ENCODE assay signal across 1 fruit fly cellular context in the genomic region with DNA sequence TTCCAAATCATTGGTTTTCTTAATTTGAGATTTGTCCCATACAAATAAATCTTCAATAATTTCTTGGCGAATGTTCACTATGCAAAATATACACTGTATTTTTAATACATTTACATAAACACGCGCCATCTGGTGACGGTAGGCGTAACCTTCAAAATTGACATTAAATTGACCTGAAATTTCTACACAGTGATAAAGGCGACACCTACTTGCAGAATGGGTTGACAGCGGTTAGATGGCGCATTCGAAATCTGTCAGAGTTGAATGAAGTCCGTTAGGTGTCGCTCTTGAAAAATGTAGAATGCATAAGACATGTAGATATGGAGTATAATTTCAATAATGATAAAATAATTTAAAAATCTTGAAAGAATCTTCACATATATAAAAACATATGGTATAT.
A peak's percentile ranks its signal among the peaks of the same experiment; 100 is the strongest.
TF ChIP-seq lines count a peak whose summit lies in the region.

No protein-coding gene starts in this region.

TF ChIP-seq in whole organism, embryonic, 481 proteins besides CTCF, POLR2A, EP300 and RAD21 (continued from another document and continues in another):
- TF ChIP-seq NfI (GFP tag; optimal IDR thresholded peaks at IDR 0.05; lab: Kevin White, UChicago) (peak; percentile 83), trh (GFP tag; optimal IDR thresholded peaks at IDR 0.05; lab: Kevin White, UChicago) (peak; percentile 62), CG17361 (GFP tag; IDR thresholded peaks at IDR 0.05; lab: Robert Waterston, UW) (peak; percentile 54; the same call in 1 of the 3 replicates), en (GFP tag; optimal IDR thresholded peaks at IDR 0.05; lab: Kevin White, UChicago) (peak; percentile 65), CG14050 (GFP tag; IDR thresholded peaks at IDR 0.05; lab: Robert Waterston, UW) (peak; percentile 55; the same call in 2 of the 3 replicates), CG5953 (GFP tag; IDR thresholded peaks at IDR 0.05; lab: Robert Waterston, UW) (peak; percentile 45; the same call in 1 of the 2 replicates), H15 (GFP tag; IDR thresholded peaks at IDR 0.05; lab: Robert Waterston, UW) (peak; percentile 84), twi (tag; optimal IDR thresholded peaks at IDR 0.05; lab: Kevin White, UChicago) (peak; percentile 59), Hmr (GFP tag; optimal IDR thresholded peaks at IDR 0.05; lab: Kevin White, UChicago) (peak; percentile 84), ash1 (GFP tag; optimal IDR thresholded peaks at IDR 0.05; lab: Kevin White, UChicago) (peak; percentile 54), CG3163 (GFP tag; optimal IDR thresholded peaks at IDR 0.05; lab: Kevin White, UChicago) (peak; percentile 80), Fer1 (GFP tag; optimal IDR thresholded peaks at IDR 0.05; lab: Kevin White, UChicago) (peak; percentile 53), CG13424 (tag; optimal IDR thresholded peaks at IDR 0.05; lab: Kevin White, UChicago) (peak; percentile 82), CG10431 (GFP tag; optimal IDR thresholded peaks at IDR 0.05; lab: Kevin White, UChicago) (no peak), bab2 (GFP tag; optimal IDR thresholded peaks at IDR 0.05; lab: Kevin White, UChicago) (peak; percentile 91), CG4820 (GFP tag; optimal IDR thresholded peaks at IDR 0.05; lab: Kevin White, UChicago) (peak; percentile 77), eve (GFP tag; optimal IDR thresholded peaks at IDR 0.05; lab: Kevin White, UChicago) (peak in 1 of 2 experiments; percentile 20), fru (optimal IDR thresholded peaks at IDR 0.05; lab: Kevin White, UChicago) (no peak), CG7786 (GFP tag; optimal IDR thresholded peaks at IDR 0.05; lab: Kevin White, UChicago) (peak; percentile 80), bcd (GFP tag; optimal IDR thresholded peaks at IDR 0.05; lab: Kevin White, UChicago) (peak; percentile 76), CG9817 (tag; optimal IDR thresholded peaks at IDR 0.05; lab: Kevin White, UChicago) (peak; percentile 93), toy (GFP tag; IDR thresholded peaks at IDR 0.05; lab: Robert Waterston, UW) (0 out of 2 replicates have a peak, but pooled peaks have one; percentile 19), Fer3 (tag; optimal IDR thresholded peaks at IDR 0.05; lab: Kevin White, UChicago) (peak; percentile 64), vvl (GFP tag; IDR thresholded peaks at IDR 0.05; lab: Robert Waterston, UW) (peak; percentile 93), tx (GFP tag; optimal IDR thresholded peaks at IDR 0.05; lab: Kevin White, UChicago) (peak; percentile 66), CG11247 (GFP tag; IDR thresholded peaks at IDR 0.05; lab: Robert Waterston, UW) (peak; percentile 89), cad (GFP tag; optimal IDR thresholded peaks at IDR 0.05; lab: Kevin White, UChicago) (peak; percentile 19), CG7271 (tag; optimal IDR thresholded peaks at IDR 0.05; lab: Kevin White, UChicago) (peak; percentile 45), B-H2 (GFP tag; optimal IDR thresholded peaks at IDR 0.05; lab: Kevin White, UChicago) (peak; percentile 78), knrl (GFP tag; IDR thresholded peaks at IDR 0.05; lab: Robert Waterston, UW; ENCODE audit: partially characterized antibody) (peak; percentile 82), luna (GFP tag; optimal IDR thresholded peaks at IDR 0.05; lab: Kevin White, UChicago) (peak; percentile 78), CrebB (tag; optimal IDR thresholded peaks at IDR 0.05; lab: Kevin White, UChicago) (no peak), CG6689 (GFP tag; IDR thresholded peaks at IDR 0.05; lab: Robert Waterston, UW) (peak; percentile 45; the same call in 1 of the 2 replicates), Bdp1 (GFP tag; optimal IDR thresholded peaks at IDR 0.05; lab: Kevin White, UChicago) (peak; percentile 59), lab (GFP tag; optimal IDR thresholded peaks at IDR 0.05; lab: Kevin White, UChicago) (peak; percentile 32), Ravus (GFP tag; IDR thresholded peaks at IDR 0.05; lab: Robert Waterston, UW) (no peak; the same call in 1 of the 2 replicates), scrt (GFP tag; optimal IDR thresholded peaks at IDR 0.05; lab: Kevin White, UChicago) (peak; percentile 14), Vsx1 (GFP tag; optimal IDR thresholded peaks at IDR 0.05; lab: Kevin White, UChicago) (peak; percentile 28), Camta (GFP tag; optimal IDR thresholded peaks at IDR 0.05; lab: Kevin White, UChicago) (peak; percentile 83), Lpt (GFP tag; optimal IDR thresholded peaks at IDR 0.05; lab: Kevin White, UChicago) (no peak), dm (GFP tag; optimal IDR thresholded peaks at IDR 0.05; lab: Kevin White, UChicago) (peak; percentile 72), da (GFP tag; optimal IDR thresholded peaks at IDR 0.05; lab: Kevin White, UChicago) (peak; percentile 86), CG17328 (GFP tag; IDR thresholded peaks at IDR 0.05; lab: Robert Waterston, UW) (peak; percentile 65), CG6854 (GFP tag; optimal IDR thresholded peaks at IDR 0.05; lab: Kevin White, UChicago) (no peak), ac (GFP tag; optimal IDR thresholded peaks at IDR 0.05; lab: Kevin White, UChicago) (peak; percentile 15), usp (GFP tag; optimal IDR thresholded peaks at IDR 0.05; lab: Kevin White, UChicago) (no peak), yki (optimal IDR thresholded peaks at IDR 0.05; lab: Kevin White, UChicago) (peak; percentile 87), Bteb2 (GFP tag; optimal IDR thresholded peaks at IDR 0.05; lab: Kevin White, UChicago) (peak; percentile 43), lmd (GFP tag; IDR thresholded peaks at IDR 0.05; lab: Robert Waterston, UW) (peak; percentile 87), bigmax (GFP tag; optimal IDR thresholded peaks at IDR 0.05; lab: Kevin White, UChicago) (no peak), HLHmδ (GFP tag; optimal IDR thresholded peaks at IDR 0.05; lab: Kevin White, UChicago) (peak; percentile 33), nmo (GFP tag; optimal IDR thresholded peaks at IDR 0.05; lab: Kevin White, UChicago) (peak; percentile 83), Aef1 (GFP tag; IDR thresholded peaks at IDR 0.05; lab: Robert Waterston, UW) (peak; percentile 89), Lim3 (GFP tag; IDR thresholded peaks at IDR 0.05; lab: Robert Waterston, UW) (no peak), CG18764 (GFP tag; optimal IDR thresholded peaks at IDR 0.05; lab: Kevin White, UChicago) (peak; percentile 59), ssp (GFP tag; IDR thresholded peaks at IDR 0.05; lab: Robert Waterston, UW) (peak; percentile 81), Mad (GFP tag; optimal IDR thresholded peaks at IDR 0.05; lab: Kevin White, UChicago) (peak; percentile 72), shn (GFP tag; optimal IDR thresholded peaks at IDR 0.05; lab: Kevin White, UChicago) (peak; percentile 87), Xbp1 (GFP tag; optimal IDR thresholded peaks at IDR 0.05; lab: Kevin White, UChicago) (peak; percentile 96), CG4707 (GFP tag; optimal IDR thresholded peaks at IDR 0.05; lab: Kevin White, UChicago) (peak; percentile 33), NK7.1 (GFP tag; optimal IDR thresholded peaks at IDR 0.05; lab: Kevin White, UChicago) (peak; percentile 38), CG14860 (GFP tag; IDR thresholded peaks at IDR 0.05; lab: Robert Waterston, UW; ENCODE audit: partially characterized antibody) (no peak), Nf-YC (tag; optimal IDR thresholded peaks at IDR 0.05; lab: Kevin White, UChicago) (peak; percentile 47), Med (GFP tag; lab: Kevin White, UChicago) (peak; percentile 98), Spps (tag; optimal IDR thresholded peaks at IDR 0.05; lab: Kevin White, UChicago) (peak; percentile 36), Sry-β (GFP tag; optimal IDR thresholded peaks at IDR 0.05; lab: Kevin White, UChicago) (no peak), sc (optimal IDR thresholded peaks at IDR 0.05; lab: Kevin White, UChicago) (no peak), sc (GFP tag; optimal IDR thresholded peaks at IDR 0.05; lab: Kevin White, UChicago) (peak; percentile 43), lov (optimal IDR thresholded peaks at IDR 0.05; lab: Kevin White, UChicago) (no peak), lov (GFP tag; IDR thresholded peaks at IDR 0.05; lab: Robert Waterston, UW) (no peak), CG13287 (GFP tag; IDR thresholded peaks at IDR 0.05; lab: Robert Waterston, UW; ENCODE audit: partially characterized antibody) (peak; percentile 37; the same call in 1 of the 2 replicates), CG31388 (GFP tag; optimal IDR thresholded peaks at IDR 0.05; lab: Kevin White, UChicago) (peak; percentile 69), p53 (GFP tag; optimal IDR thresholded peaks at IDR 0.05; lab: Kevin White, UChicago) (peak; percentile 90), grn (GFP tag; optimal IDR thresholded peaks at IDR 0.05; lab: Kevin White, UChicago) (peak; percentile 48), ci (GFP tag; IDR thresholded peaks at IDR 0.05; lab: Robert Waterston, UW) (peak; percentile 86), sr (GFP tag; IDR thresholded peaks at IDR 0.05; lab: Robert Waterston, UW) (peak; percentile 50; the same call in 1 of the 3 replicates), CG8478 (optimal IDR thresholded peaks at IDR 0.05; lab: Kevin White, UChicago) (peak; percentile 93), Fer2 (tag; optimal IDR thresholded peaks at IDR 0.05; lab: Kevin White, UChicago) (peak; percentile 51), ro (GFP tag; IDR thresholded peaks at IDR 0.05; lab: Robert Waterston, UW) (peak; percentile 73; the same call in 1 of the 2 replicates), CG2120 (GFP tag; optimal IDR thresholded peaks at IDR 0.05; lab: Kevin White, UChicago) (peak; percentile 85), CHES-1-like (GFP tag; optimal IDR thresholded peaks at IDR 0.05; lab: Kevin White, UChicago) (peak; percentile 79), dati (GFP tag; IDR thresholded peaks at IDR 0.05; lab: Robert Waterston, UW) (no peak), Ssrp (tag; optimal IDR thresholded peaks at IDR 0.05; lab: Kevin White, UChicago) (peak; percentile 72), CG4360 (GFP tag; IDR thresholded peaks at IDR 0.05; lab: Robert Waterston, UW) (no peak), slp2 (GFP tag; optimal IDR thresholded peaks at IDR 0.05; lab: Kevin White, UChicago) (peak; percentile 78), tup (GFP tag; optimal IDR thresholded peaks at IDR 0.05; lab: Kevin White, UChicago) (no peak), Poxn (GFP tag; IDR thresholded peaks at IDR 0.05; lab: Robert Waterston, UW) (no peak), CkIIα-i1 (GFP tag; IDR thresholded peaks at IDR 0.05; lab: Robert Waterston, UW) (0 out of 2 replicates have a peak, but pooled peaks have one; percentile 14), fd102C (GFP tag; optimal IDR thresholded peaks at IDR 0.05; lab: Kevin White, UChicago) (peak; percentile 72), Sox102F (GFP tag; optimal IDR thresholded peaks at IDR 0.05; lab: Kevin White, UChicago) (peak; percentile 86), ftz-f1 (GFP tag; optimal IDR thresholded peaks at IDR 0.05; lab: Kevin White, UChicago) (peak; percentile 34), CG15073 (GFP tag; optimal IDR thresholded peaks at IDR 0.05; lab: Kevin White, UChicago) (peak; percentile 55), nau (GFP tag; optimal IDR thresholded peaks at IDR 0.05; lab: Kevin White, UChicago) (no peak), pita (GFP tag; optimal IDR thresholded peaks at IDR 0.05; lab: Kevin White, UChicago) (peak; percentile 72), CG5245 (GFP tag; optimal IDR thresholded peaks at IDR 0.05; lab: Kevin White, UChicago) (peak; percentile 82), D19A (tag; optimal IDR thresholded peaks at IDR 0.05; lab: Kevin White, UChicago) (peak; percentile 66), hbn (GFP tag; IDR thresholded peaks at IDR 0.05; lab: Robert Waterston, UW; ENCODE audit: partially characterized antibody) (no peak), gcm2 (GFP tag; optimal IDR thresholded peaks at IDR 0.05; lab: Kevin White, UChicago) (peak; percentile 7), tin (GFP tag; optimal IDR thresholded peaks at IDR 0.05; lab: Kevin White, UChicago) (peak; percentile 81), Stat92E (GFP tag; optimal IDR thresholded peaks at IDR 0.05; lab: Kevin White, UChicago) (peak in 1 of 3 experiments; percentile 64), sob (GFP tag; IDR thresholded peaks at IDR 0.05; lab: Robert Waterston, UW) (peak; percentile 91), CG6272 (GFP tag; IDR thresholded peaks at IDR 0.05; lab: Robert Waterston, UW) (peak; percentile 73), CG10654 (GFP tag; optimal IDR thresholded peaks at IDR 0.05; lab: Kevin White, UChicago) (peak; percentile 73), lilli (GFP tag; optimal IDR thresholded peaks at IDR 0.05; lab: Kevin White, UChicago) (peak; percentile 82), CG10209 (GFP tag; optimal IDR thresholded peaks at IDR 0.05; lab: Kevin White, UChicago) (peak; percentile 69), kah (GFP tag; optimal IDR thresholded peaks at IDR 0.05; lab: Kevin White, UChicago) (no peak), slou (GFP tag; optimal IDR thresholded peaks at IDR 0.05; lab: Kevin White, UChicago) (peak; percentile 83), CoRest (tag; optimal IDR thresholded peaks at IDR 0.05; lab: Kevin White, UChicago) (peak; percentile 84), CG9797 (GFP tag; optimal IDR thresholded peaks at IDR 0.05; lab: Kevin White, UChicago) (no peak), jumu (GFP tag; optimal IDR thresholded peaks at IDR 0.05; lab: Kevin White, UChicago) (peak; percentile 86), CG17612 (GFP tag; IDR thresholded peaks at IDR 0.05; lab: Robert Waterston, UW) (peak; percentile 61), Six4 (GFP tag; optimal IDR thresholded peaks at IDR 0.05; lab: Kevin White, UChicago) (peak; percentile 55), CG6765 (GFP tag; optimal IDR thresholded peaks at IDR 0.05; lab: Kevin White, UChicago) (no peak), onecut (GFP tag; IDR thresholded peaks at IDR 0.05; lab: Robert Waterston, UW) (peak; percentile 62), CG3838 (GFP tag; optimal IDR thresholded peaks at IDR 0.05; lab: Kevin White, UChicago) (peak; percentile 26), CG7745 (tag; optimal IDR thresholded peaks at IDR 0.05; lab: Kevin White, UChicago) (no peak), wek (GFP tag; optimal IDR thresholded peaks at IDR 0.05; lab: Kevin White, UChicago) (no peak), CG8281 (tag; optimal IDR thresholded peaks at IDR 0.05; lab: Kevin White, UChicago) (peak; percentile 17), gcm (GFP tag; optimal IDR thresholded peaks at IDR 0.05; lab: Kevin White, UChicago) (peak; percentile 44), CG2712 (tag; optimal IDR thresholded peaks at IDR 0.05; lab: Kevin White, UChicago) (peak; percentile 79), CG15269 (tag; optimal IDR thresholded peaks at IDR 0.05; lab: Kevin White, UChicago) (peak; percentile 59), Myb (GFP tag; optimal IDR thresholded peaks at IDR 0.05; lab: Kevin White, UChicago) (peak; percentile 78), otp (GFP tag; IDR thresholded peaks at IDR 0.05; lab: Robert Waterston, UW) (peak; percentile 53; the same call in 2 of the 3 replicates), sd (tag; optimal IDR thresholded peaks at IDR 0.05; lab: Kevin White, UChicago) (no peak), D (optimal IDR thresholded peaks at IDR 0.05; lab: Kevin White, UChicago) (no peak), D (GFP tag; optimal IDR thresholded peaks at IDR 0.05; lab: Kevin White, UChicago) (peak; percentile 13)
